Worm (Caenorhabditis elegans): Measurements from ENCODE around the gene C28H8.3.

DNA sequence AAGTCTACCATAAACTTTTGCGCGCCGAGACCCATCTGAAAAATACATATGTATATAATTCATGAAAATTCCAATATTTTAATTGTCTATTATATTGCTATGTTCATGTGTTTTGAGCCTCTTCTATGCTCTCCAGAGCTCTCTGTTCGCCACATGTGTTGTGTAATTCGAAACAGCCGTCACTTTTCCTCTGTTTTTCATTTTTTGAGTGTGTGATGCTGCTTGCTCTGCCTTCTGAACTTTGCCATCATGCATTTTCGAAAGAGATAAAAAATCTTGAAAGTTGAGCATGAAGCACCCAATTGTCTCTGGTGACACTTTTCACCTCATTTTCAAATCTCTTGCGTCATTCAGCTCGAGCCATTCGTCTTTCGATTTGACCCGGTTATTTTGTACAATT, 36.2 kb upstream of the C28H8.3 start:
- TF ChIP-seq unc-39 (tag; optimal IDR thresholded peaks at IDR 0.05) = no peak
- no peak for TF ChIP-seq egl-27 (tag; optimal IDR thresholded peaks at IDR 0.05)
- TF ChIP-seq mep-1 (tag; optimal IDR thresholded peaks at IDR 0.05) = no peak
- TF ChIP-seq Y5F2A.4 (GFP tag; optimal IDR thresholded peaks at IDR 0.05) = no peak
- TF ChIP-seq snpc-4 (tag; optimal IDR thresholded peaks at IDR 0.05) = no peak
- no peak for TF ChIP-seq mdt-29 (GFP tag; IDR thresholded peaks at IDR 0.05)
- no peak for TF ChIP-seq lsy-2 (tag; optimal IDR thresholded peaks at IDR 0.05)
- no peak for TF ChIP-seq saeg-2 (GFP tag; IDR thresholded peaks at IDR 0.05)
- no peak for TF ChIP-seq nhr-77 (tag; optimal IDR thresholded peaks at IDR 0.05)

Data from whole organism, L4 larva.